Worm (Caenorhabditis elegans): ENCODE results near the gene sre-35.
"Not testable (repeated sequence)": the region's sequence is repeated elsewhere in the genome, so short reads cannot be mapped to it uniquely, and the experiment has no call there.

Gene sre-35

DNA sequence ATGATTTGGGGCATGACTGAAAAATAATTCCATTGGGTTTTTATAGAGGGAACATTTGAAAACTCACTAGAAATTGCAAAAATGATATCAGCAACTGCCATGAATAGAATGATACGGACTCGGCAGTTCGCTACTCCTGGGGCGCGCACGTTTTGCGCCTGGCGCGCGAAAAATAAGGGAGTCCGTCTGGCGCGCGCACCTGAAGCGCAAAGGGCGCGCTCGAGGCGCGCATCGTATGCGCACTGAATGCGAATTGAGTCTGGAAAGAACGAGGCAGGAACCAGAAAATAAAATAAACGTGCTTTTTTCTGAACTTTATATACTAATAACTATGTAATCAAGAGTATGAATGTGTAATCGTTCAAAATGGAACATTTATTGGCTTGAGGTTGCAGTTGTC lies 11.5 kb downstream of the sre-35 start, which contains the start of gene Y57A10C.10:
Gene Y57A10C.10, minus strand, starts transcription at position 101 of the 400 bp plus-strand sequence.
- TF ChIP-seq tbx-2, fkh-2, ceh-9 (tag; optimal IDR thresholded peaks at IDR 0.05): not testable (repeated sequence)

DNA sequence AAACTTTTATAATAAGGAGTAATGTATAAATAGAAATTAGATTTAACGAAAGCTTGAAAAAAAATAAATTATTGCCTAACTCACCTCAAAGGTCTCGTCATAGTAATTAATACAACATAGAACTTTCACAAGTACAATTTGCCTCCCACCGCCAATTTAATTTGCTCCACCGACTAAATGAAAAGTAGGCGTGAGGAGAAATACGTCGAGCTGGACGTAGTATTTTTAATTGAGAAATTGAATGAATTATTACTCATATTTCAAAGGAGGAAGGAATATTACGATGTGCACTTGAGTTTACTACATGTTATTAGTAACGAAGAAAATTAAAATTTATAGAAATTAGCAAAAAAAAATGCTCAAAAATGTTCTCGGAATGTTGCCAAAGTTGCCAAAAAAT lies 14.2 kb downstream of the sre-35 start, which contains the start of gene Y57A10C.9:
Gene Y57A10C.9, minus strand, starts transcription at position 101 of the 400 bp plus-strand sequence.
- TF ChIP-seq nhr-43 (tag; optimal IDR thresholded peaks at IDR 0.05; ENCODE audit: poor library complexity, severe bottlenecking), result no peak
- TF ChIP-seq R02D3.7 (tag; optimal IDR thresholded peaks at IDR 0.05), result no peak
- TF ChIP-seq elt-2 (tag; optimal IDR thresholded peaks at IDR 0.05), result no peak
- no peak for TF ChIP-seq ama-1 (optimal IDR thresholded peaks at IDR 0.05)
- TF ChIP-seq skn-1 (tag; optimal IDR thresholded peaks at IDR 0.05), result no peak

DNA sequence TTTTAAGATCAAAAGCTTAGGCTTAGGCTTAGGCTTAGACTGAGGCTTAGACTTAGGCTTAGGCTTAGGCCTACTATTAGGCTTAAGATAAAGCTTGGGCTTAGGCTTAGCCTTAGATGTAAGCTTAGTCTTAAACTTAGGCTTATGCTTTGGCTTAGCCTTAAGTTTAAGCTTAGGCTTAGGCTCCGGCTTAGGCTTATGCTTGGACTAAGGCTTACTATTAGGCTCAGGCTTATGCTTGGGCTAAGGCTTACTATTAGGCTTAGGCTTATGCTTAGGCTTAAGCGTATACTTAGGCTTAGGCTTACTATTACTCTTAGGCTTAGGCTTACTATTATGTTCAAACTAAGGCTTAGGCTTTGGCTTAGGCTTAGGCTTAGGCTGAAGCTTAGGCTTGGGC lies 15.9 kb downstream of the sre-35 start:
- TF ChIP-seq ZK546.5 (tag; optimal IDR thresholded peaks at IDR 0.05), result no peak
- no peak for TF ChIP-seq R02D3.7 (tag; optimal IDR thresholded peaks at IDR 0.05)
- no peak for TF ChIP-seq aly-2 (tag; optimal IDR thresholded peaks at IDR 0.05)
- no peak for TF ChIP-seq tbx-2 (tag; optimal IDR thresholded peaks at IDR 0.05)
- no peak for TF ChIP-seq nhr-76 (tag; optimal IDR thresholded peaks at IDR 0.05)
- no peak for TF ChIP-seq nhr-43 (tag; optimal IDR thresholded peaks at IDR 0.05; ENCODE audit: poor library complexity, severe bottlenecking)

DNA sequence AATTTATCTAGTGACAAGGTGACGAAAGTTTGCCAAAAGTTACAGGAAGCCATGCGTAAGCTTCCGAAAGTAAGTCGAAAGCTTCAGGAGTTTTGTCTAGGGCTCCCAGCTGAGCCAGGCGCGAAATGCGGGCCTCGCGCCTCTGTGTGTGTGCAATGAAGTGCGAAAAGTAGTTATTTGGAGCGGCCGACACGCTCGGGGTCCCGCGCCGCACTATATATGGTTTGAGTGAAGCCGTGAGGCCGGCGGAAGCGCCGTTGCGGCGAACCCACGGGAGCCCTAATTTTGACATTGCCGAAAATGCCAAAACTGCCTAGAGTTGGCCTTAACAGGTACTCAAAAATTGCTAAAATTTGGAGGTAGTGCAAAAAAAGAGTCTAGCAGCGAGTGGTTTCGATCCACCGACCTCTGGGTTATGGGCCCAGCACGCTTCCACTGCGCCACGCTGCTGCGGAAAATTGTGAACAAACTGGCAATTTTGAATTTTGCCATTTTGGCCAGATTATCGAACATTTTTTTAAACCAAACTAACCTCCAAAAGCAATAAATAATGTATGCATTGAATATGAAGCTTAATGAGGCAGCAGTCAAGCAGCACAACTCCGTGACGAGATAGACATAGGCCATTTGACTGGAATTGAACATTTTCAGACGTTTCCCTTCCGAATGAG lies 17.3 kb downstream of the sre-35 start:
- TF ChIP-seq unc-39 (tag; optimal IDR thresholded peaks at IDR 0.05) (no peak), elt-1 (tag; optimal IDR thresholded peaks at IDR 0.05) (no peak)

DNA sequence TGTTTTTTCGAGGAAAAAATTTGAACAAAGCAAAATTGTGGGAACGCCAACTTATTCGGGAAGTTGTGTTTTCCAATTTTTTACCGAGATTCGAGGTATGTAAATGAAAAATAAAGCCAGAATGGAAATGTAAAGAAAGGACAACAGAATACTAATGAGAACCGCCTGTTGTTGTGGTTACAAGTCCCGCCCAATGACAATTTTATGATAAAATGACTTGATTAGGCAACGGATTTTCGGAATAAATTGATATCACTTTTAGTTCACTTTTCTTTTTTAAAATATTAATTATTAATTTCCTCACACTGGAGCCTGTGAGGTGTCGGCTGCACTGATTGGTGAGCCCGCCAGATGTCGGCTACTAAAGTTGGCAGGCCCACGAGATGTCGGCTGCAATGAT lies 20.3 kb downstream of the sre-35 start, which contains the start of gene dct-12:
Gene dct-12, minus strand, starts transcription at position 101 of the 400 bp plus-strand sequence.
- no peak for TF ChIP-seq ztf-11 (tag; optimal IDR thresholded peaks at IDR 0.05)
- no peak for TF ChIP-seq nhr-237 (tag; optimal IDR thresholded peaks at IDR 0.05)
- no peak for TF ChIP-seq fos-1 (tag; optimal IDR thresholded peaks at IDR 0.05)

DNA sequence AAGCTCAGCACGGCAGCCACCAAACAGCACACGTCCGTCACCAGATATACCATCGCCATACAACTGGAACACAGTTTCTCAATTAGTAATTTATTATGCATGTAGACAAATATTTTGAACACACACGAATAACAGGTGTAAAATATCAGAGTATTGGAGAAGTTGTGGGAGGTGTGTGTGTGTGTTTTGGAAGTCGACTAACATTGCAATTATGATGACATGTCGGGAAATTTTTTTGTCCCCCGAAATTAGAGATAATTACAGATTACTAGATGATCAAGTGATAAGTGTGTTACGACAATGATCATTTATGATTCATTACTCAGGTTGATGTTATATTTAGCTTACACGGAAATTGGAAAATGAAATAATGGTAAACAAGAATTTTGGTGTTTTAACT lies 22.9 kb downstream of the sre-35 start, which contains the start of gene Y57A10C.8:
Gene Y57A10C.8, minus strand, starts transcription at position 101 of the 400 bp plus-strand sequence.
- TF ChIP-seq lsy-12 (tag; optimal IDR thresholded peaks at IDR 0.05) (no peak), hmg-11 (tag; optimal IDR thresholded peaks at IDR 0.05) (no peak), egl-5 (tag; optimal IDR thresholded peaks at IDR 0.05) (no peak), pqm-1 (tag; optimal IDR thresholded peaks at IDR 0.05) (no peak), unc-62 (GFP tag; optimal IDR thresholded peaks at IDR 0.05) (no peak), ZK546.5 (tag; optimal IDR thresholded peaks at IDR 0.05) (no peak)

DNA sequence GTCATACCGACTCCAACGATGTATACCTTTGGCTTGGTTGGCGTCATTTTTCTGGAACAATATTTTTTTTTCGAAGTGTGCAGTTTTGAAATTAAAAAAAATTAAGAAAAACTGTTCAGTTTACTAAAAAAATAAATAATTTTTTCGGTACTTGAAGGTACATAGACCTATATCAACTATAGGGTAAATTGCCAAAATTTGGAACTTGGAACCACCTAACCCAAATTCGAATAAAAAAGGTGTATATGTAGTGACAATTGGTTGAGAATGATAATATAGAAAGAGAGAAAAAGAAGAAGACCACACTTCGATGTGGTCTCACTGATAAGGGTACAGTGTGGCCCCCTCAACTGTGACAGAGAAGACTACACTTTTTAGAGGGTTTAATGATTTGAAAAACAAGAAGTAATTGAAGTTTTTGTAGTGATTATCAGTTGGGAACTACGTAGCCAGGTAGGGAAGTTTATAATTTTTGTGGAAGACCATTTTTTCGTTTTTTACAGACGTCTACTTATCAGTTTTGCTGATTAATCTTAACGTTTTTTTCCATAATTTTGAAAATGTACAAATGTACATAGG lies 26.9 kb downstream of the sre-35 start, which contains the start of gene daf-22:
Gene daf-22, minus strand, starts transcription at position 51 of the 579 bp plus-strand sequence.
- TF ChIP-seq nhr-11 (tag; optimal IDR thresholded peaks at IDR 0.05) (no peak), pha-4 (tag; optimal IDR thresholded peaks at IDR 0.05) (peak; percentile 37), nfya-1 (tag; optimal IDR thresholded peaks at IDR 0.05; ENCODE audit: insufficient read depth) (peak; percentile 19), jun-1 (tag; optimal IDR thresholded peaks at IDR 0.05) (peak; percentile 49), pqm-1 (tag; optimal IDR thresholded peaks at IDR 0.05) (peak; percentile 93), elt-2 (tag; optimal IDR thresholded peaks at IDR 0.05) (peak; percentile 98), lin-15B (tag; optimal IDR thresholded peaks at IDR 0.05) (no peak)

DNA sequence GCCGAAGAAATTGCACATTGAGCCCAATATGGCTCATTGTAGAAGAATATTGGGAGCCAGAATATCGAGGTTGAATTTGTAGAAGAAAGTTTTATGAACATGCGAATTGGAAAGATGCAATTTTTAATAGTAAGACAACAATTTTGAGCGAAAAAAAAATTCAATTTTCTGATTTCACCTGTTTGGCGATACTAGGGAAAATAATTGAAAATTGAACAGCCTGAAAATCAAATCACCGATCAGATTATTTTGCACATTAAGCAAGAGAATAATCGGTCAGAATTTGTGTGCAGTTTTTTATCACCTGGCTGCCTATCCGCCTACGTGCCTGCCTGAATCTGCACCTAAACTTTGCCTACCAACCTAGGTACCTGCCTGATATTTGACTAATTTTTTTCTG lies 32.2 kb downstream of the sre-35 start, which contains the start of gene sre-26:
Gene sre-26, minus strand, starts transcription at position 101 of the 400 bp plus-strand sequence.
- no peak for TF ChIP-seq ceh-9 (tag; optimal IDR thresholded peaks at IDR 0.05)

All from whole organism, L3 larva.